Fruit fly (Drosophila melanogaster) Kc167 (cell line): ENCODE data around the gene CG13138.

Source experiments
- Myc ChIP-seq: fragments of >200 bp; optimal IDR thresholded peaks from 2 replicates; lab custom pipeline; 2017; ENCODE audit warnings: missing external identifiers
- psq ChIP-seq: fragments of >200 bp; optimal IDR thresholded peaks from 2 replicates; lab custom pipeline; 2017; ENCODE audit warnings: missing external identifiers

DNA sequence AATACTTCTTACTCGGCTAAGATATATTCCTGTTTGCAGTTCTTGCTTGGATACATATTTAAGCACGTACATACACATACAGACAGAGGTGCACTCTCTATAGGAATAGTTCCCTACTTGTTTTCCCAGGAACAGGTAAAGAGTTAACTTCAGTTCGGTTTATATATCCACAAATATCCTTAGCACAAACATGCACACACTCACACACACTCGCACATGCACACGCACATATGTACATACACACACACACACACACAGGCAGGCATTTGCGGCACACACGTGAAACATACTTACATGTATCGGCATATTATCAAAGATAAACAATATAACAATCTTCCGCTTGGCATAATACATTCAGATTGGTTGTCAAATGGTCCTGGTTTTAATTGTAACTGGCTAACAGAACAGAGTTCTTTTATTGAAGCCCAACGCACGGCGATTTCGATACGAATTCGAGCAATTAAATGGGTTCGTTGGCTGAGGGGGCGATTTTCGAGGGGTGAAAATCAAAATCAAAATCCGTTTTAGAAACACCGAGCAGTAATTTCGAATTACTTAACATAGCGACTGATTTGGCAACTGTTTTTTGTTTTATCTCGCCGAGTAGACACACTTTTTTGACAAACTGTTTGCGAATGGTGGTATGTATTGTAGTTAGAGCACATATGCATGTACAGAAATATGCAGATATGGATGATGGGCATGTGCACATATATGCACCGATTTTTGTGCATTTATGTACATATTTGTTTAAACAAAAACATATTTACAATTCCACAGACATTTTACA lies 41.7 kb downstream of the CG13138 start:
- TF ChIP-seq psq (lab: Kevin White, UChicago) = no peak
- no peak for TF ChIP-seq Myc (lab: Kevin White, UChicago)
